Fruit fly (Drosophila melanogaster) whole organism, embryonic: ENCODE measurements around the gene CG16779.

Experiments
- Awh ChIP-seq: fragments of 200-800 bp; sonication (Bioruptor generic); IDR thresholded peaks from 2 replicates; pipeline ENCODE4, ENCODE4 v1.3.6; 2022; ENCODE audit warnings: missing biosample characterization, missing genetic modification characterization
- CG11247 ChIP-seq: fragments of 200-800 bp; sonication (Bioruptor generic); IDR thresholded peaks from 2 replicates; pipeline ENCODE4 v1.3.6; 2022; ENCODE audit warnings: missing biosample characterization, missing genetic modification characterization
- CG11504 ChIP-seq: fragments of 200-800 bp; sonication (Bioruptor generic); optimal IDR thresholded peaks from 3 replicates; lab custom pipeline; 2019; ENCODE audit warnings: missing biosample characterization, mild to moderate bottlenecking, missing genetic modification characterization, moderate library complexity
- CG12236 ChIP-seq: fragments of 200-800 bp; sonication (Bioruptor generic); optimal IDR thresholded peaks from 2 replicates; lab custom pipeline; 2016; ENCODE audit warnings: missing biosample characterization, missing genetic modification characterization
- CG13123 ChIP-seq: fragments of 200-800 bp; sonication (Bioruptor generic); optimal IDR thresholded peaks from 2 replicates; lab custom pipeline; 2016; ENCODE audit warnings: missing biosample characterization, missing genetic modification characterization
- CG13624 ChIP-seq: fragments of 200-800 bp; sonication (Bioruptor generic); optimal IDR thresholded peaks from 2 replicates; lab custom pipeline; 2016; ENCODE audit warnings: missing biosample characterization, missing genetic modification characterization
- CG13894 ChIP-seq: fragments of 200-800 bp; sonication (Bioruptor generic); optimal IDR thresholded peaks from 3 replicates; lab custom pipeline; 2018; ENCODE audit warnings: missing biosample characterization, mild to moderate bottlenecking, missing genetic modification characterization, moderate library complexity
- CG17361 ChIP-seq: fragments of 200-800 bp; sonication (Bioruptor generic); IDR thresholded peaks from 3 replicates; pipeline ENCODE4 v1.3.6; 2022; ENCODE audit warnings: missing biosample characterization, missing genetic modification characterization
- CG30431 ChIP-seq: fragments of 200-800 bp; sonication (Bioruptor generic); optimal IDR thresholded peaks from 2 replicates; lab custom pipeline; 2017; ENCODE audit warnings: missing biosample characterization, missing genetic modification characterization
- CG42726 ChIP-seq: fragments of 200-800 bp; sonication (Bioruptor generic); IDR thresholded peaks from 2 replicates; pipeline ENCODE4 v1.3.6; 2022; ENCODE audit warnings: missing biosample characterization, missing genetic modification characterization; ENCODE audit not compliant: partially characterized antibody
- CG4707 ChIP-seq: fragments of 200-800 bp; sonication (Bioruptor generic); optimal IDR thresholded peaks from 2 replicates; lab custom pipeline; 2018; ENCODE audit warnings: missing biosample characterization, mild to moderate bottlenecking, missing genetic modification characterization, moderate library complexity
- CG4820 ChIP-seq: fragments of 200-800 bp; sonication (Bioruptor generic); optimal IDR thresholded peaks from 3 replicates; lab custom pipeline; 2016; ENCODE audit warnings: missing biosample characterization, missing genetic modification characterization
- CG5245 ChIP-seq: fragments of 200-800 bp; sonication (Bioruptor generic); optimal IDR thresholded peaks from 3 replicates; lab custom pipeline; 2016; ENCODE audit warnings: missing biosample characterization, missing genetic modification characterization
- CG7963 ChIP-seq: fragments of 200-800 bp; sonication (Bioruptor generic); IDR thresholded peaks from 3 replicates; pipeline ENCODE4 v1.3.6; 2022; ENCODE audit warnings: missing biosample characterization, missing genetic modification characterization; ENCODE audit not compliant: partially characterized antibody
- CG7987 ChIP-seq: fragments of 200-800 bp; sonication (Bioruptor generic); optimal IDR thresholded peaks from 2 replicates; lab custom pipeline; 2018; ENCODE audit warnings: missing biosample characterization, mild to moderate bottlenecking, missing genetic modification characterization, moderate library complexity
- CG8089 ChIP-seq: fragments of 200-800 bp; sonication (Bioruptor generic); optimal IDR thresholded peaks from 3 replicates; lab custom pipeline; 2016; ENCODE audit warnings: missing biosample characterization, missing genetic modification characterization
- CG9727 ChIP-seq: fragments of 200-800 bp; sonication (Bioruptor generic); optimal IDR thresholded peaks from 3 replicates; lab custom pipeline; 2017; ENCODE audit warnings: missing biosample characterization, mild to moderate bottlenecking, missing genetic modification characterization
- Deaf1 ChIP-seq: fragments of 200-800 bp; optimal IDR thresholded peaks from 3 replicates; lab custom pipeline; 2019; ENCODE audit warnings: missing biosample characterization, mild to moderate bottlenecking, missing genetic modification characterization, moderate library complexity
- Dfd ChIP-seq, 2 experiments: fragments of >200 bp; optimal IDR thresholded peaks; 2 replicates each; lab custom pipeline; 2017; ENCODE audit warnings: missing biosample characterization in 2 of 2, missing genetic modification characterization in 2 of 2
- GATAe ChIP-seq: fragments of 200-800 bp; sonication (Bioruptor generic); conservative IDR thresholded peaks from 2 replicates; pipeline ENCODE4 v1.3.6; 2022; ENCODE audit warnings: missing biosample characterization, missing genetic modification characterization
- HmgZ ChIP-seq: fragments of 200-800 bp; sonication (Bioruptor generic); optimal IDR thresholded peaks from 2 replicates; lab custom pipeline; 2018; ENCODE audit warnings: missing biosample characterization, mild to moderate bottlenecking, missing genetic modification characterization
- Lpt ChIP-seq: fragments of >200 bp; optimal IDR thresholded peaks from 2 replicates; lab custom pipeline; 2018; ENCODE audit warnings: missing biosample characterization, missing genetic modification characterization
- Med ChIP-seq: fragments of 200-800 bp; sonication (Bioruptor generic); peaks from one replicate; lab custom pipeline; 2016; ENCODE audit warnings: missing biosample characterization, missing genetic modification characterization, mild to moderate bottlenecking, inconsistent platforms, moderate library complexity
- Oaz ChIP-seq: fragments of 200-800 bp; sonication (Bioruptor generic); IDR thresholded peaks from 2 replicates; pipeline ENCODE4 v1.3.6; 2022; ENCODE audit warnings: missing biosample characterization, missing genetic modification characterization
- Pdp1 ChIP-seq, 2 experiments: fragments of 200-800 bp; sonication (Bioruptor generic); optimal IDR thresholded peaks; 3 replicates each; lab custom pipeline; 2016; ENCODE audit warnings: missing biosample characterization in 2 of 2, missing genetic modification characterization in 2 of 2, mild to moderate bottlenecking in 1 of 2, moderate library complexity in 1 of 2
- Poxn ChIP-seq: fragments of 200-800 bp; sonication (Bioruptor generic); IDR thresholded peaks from 2 replicates; pipeline ENCODE4 v1.3.6; 2022; ENCODE audit warnings: missing biosample characterization, missing genetic modification characterization
- Sry-δ ChIP-seq: fragments of 200-800 bp; sonication (Bioruptor generic); optimal IDR thresholded peaks from 2 replicates; lab custom pipeline; 2016; ENCODE audit warnings: missing biosample characterization, missing genetic modification characterization
- Vsx1 ChIP-seq: fragments of 200-800 bp; sonication (Bioruptor generic); optimal IDR thresholded peaks from 2 replicates; lab custom pipeline; 2017; ENCODE audit warnings: missing biosample characterization, mild to moderate bottlenecking, missing genetic modification characterization, missing genetic modification reagents
- ab ChIP-seq: fragments of 200-800 bp; sonication (Bioruptor generic); optimal IDR thresholded peaks from 2 replicates; lab custom pipeline; 2016; ENCODE audit warnings: missing biosample characterization, missing genetic modification characterization
- ac ChIP-seq: fragments of 200-800 bp; sonication (Bioruptor generic); optimal IDR thresholded peaks from 3 replicates; lab custom pipeline; 2017; ENCODE audit warnings: missing biosample characterization, mild to moderate bottlenecking, missing genetic modification characterization
- ap ChIP-seq: fragments of 200-800 bp; sonication (Bioruptor generic); IDR thresholded peaks from 2 replicates; pipeline ENCODE4 v1.3.6; 2022; ENCODE audit warnings: missing biosample characterization, missing genetic modification characterization
- ato ChIP-seq: fragments of 200-800 bp; sonication (Bioruptor generic); IDR thresholded peaks from 2 replicates; pipeline ENCODE4 v1.3.6; 2022; ENCODE audit warnings: missing biosample characterization, missing genetic modification characterization; ENCODE audit not compliant: partially characterized antibody
- cg ChIP-seq: fragments of 200-800 bp; sonication (Bioruptor generic); optimal IDR thresholded peaks from 3 replicates; lab custom pipeline; 2019; ENCODE audit warnings: missing biosample characterization, mild to moderate bottlenecking, missing genetic modification characterization, moderate library complexity
- chinmo ChIP-seq: fragments of 200-800 bp; sonication (Bioruptor generic); IDR thresholded peaks from 4 replicates; pipeline ENCODE4 v1.3.6; 2022; ENCODE audit warnings: missing biosample characterization, missing genetic modification characterization; ENCODE audit not compliant: partially characterized antibody
- croc ChIP-seq: fragments of 200-800 bp; sonication (Bioruptor generic); conservative IDR thresholded peaks from 3 replicates; pipeline ENCODE4 v1.3.6; 2022; ENCODE audit warnings: missing biosample characterization, missing genetic modification characterization
- da ChIP-seq: fragments of 200-800 bp; sonication (Bioruptor generic); optimal IDR thresholded peaks from 2 replicates; lab custom pipeline; 2016; ENCODE audit warnings: missing biosample characterization, missing genetic modification characterization
- dimm ChIP-seq: fragments of 200-800 bp; sonication (Bioruptor generic); IDR thresholded peaks from 2 replicates; pipeline ENCODE4 v1.3.6; 2022; ENCODE audit warnings: missing biosample characterization, missing genetic modification characterization
- dysf ChIP-seq: fragments of 200-800 bp; sonication (Bioruptor generic); IDR thresholded peaks from 3 replicates; pipeline ENCODE4 v1.3.6; 2022; ENCODE audit warnings: missing biosample characterization, missing genetic modification characterization
- fd64A ChIP-seq: fragments of 200-800 bp; sonication (Bioruptor generic); optimal IDR thresholded peaks from 3 replicates; lab custom pipeline; 2018; ENCODE audit warnings: missing biosample characterization, mild to moderate bottlenecking, missing genetic modification characterization
- fu2 ChIP-seq: fragments of 200-800 bp; sonication (Bioruptor generic); optimal IDR thresholded peaks from 2 replicates; lab custom pipeline; 2016; ENCODE audit warnings: missing biosample characterization, missing genetic modification characterization
- gfzf ChIP-seq: fragments of 200-800 bp; sonication (Bioruptor generic); optimal IDR thresholded peaks from 2 replicates; lab custom pipeline; 2016; ENCODE audit warnings: missing biosample characterization, mild to moderate bottlenecking, missing genetic modification characterization, moderate library complexity
- hth ChIP-seq: fragments of >200 bp; optimal IDR thresholded peaks from 2 replicates; lab custom pipeline; 2017; ENCODE audit warnings: inconsistent platforms
- psq ChIP-seq: fragments of 200-800 bp; sonication (Bioruptor generic); optimal IDR thresholded peaks from 2 replicates; lab custom pipeline; 2017; ENCODE audit warnings: missing biosample characterization, missing genetic modification characterization
- slou ChIP-seq: fragments of 200-800 bp; sonication (Bioruptor generic); optimal IDR thresholded peaks from 3 replicates; lab custom pipeline; 2016; ENCODE audit warnings: missing biosample characterization, missing genetic modification characterization
- slp2 ChIP-seq: fragments of 200-800 bp; sonication (Bioruptor generic); optimal IDR thresholded peaks from 2 replicates; lab custom pipeline; 2016; ENCODE audit warnings: missing biosample characterization, missing genetic modification characterization
- ssp ChIP-seq: fragments of 200-800 bp; sonication (Bioruptor generic); IDR thresholded peaks from 2 replicates; pipeline ENCODE4 v1.3.6; 2022; ENCODE audit warnings: missing biosample characterization, missing genetic modification characterization
- tna ChIP-seq: fragments of 200-800 bp; sonication (Bioruptor generic); IDR thresholded peaks from 2 replicates; pipeline ENCODE4 v1.3.6; 2022; ENCODE audit warnings: missing biosample characterization, missing genetic modification characterization; ENCODE audit not compliant: partially characterized antibody
- trh ChIP-seq: fragments of 200-800 bp; sonication (Bioruptor generic); optimal IDR thresholded peaks from 2 replicates; lab custom pipeline; 2016; ENCODE audit warnings: missing biosample characterization, missing genetic modification characterization
- vnd ChIP-seq: fragments of 200-800 bp; sonication (Bioruptor generic); IDR thresholded peaks from 3 replicates; pipeline ENCODE4 v1.3.6; 2022; ENCODE audit warnings: missing biosample characterization, missing genetic modification characterization; ENCODE audit not compliant: partially characterized antibody
- zf30C ChIP-seq: fragments of 200-800 bp; sonication (Bioruptor generic); optimal IDR thresholded peaks from 3 replicates; lab custom pipeline; 2018; ENCODE audit warnings: missing biosample characterization, mild to moderate bottlenecking, missing genetic modification characterization
- zfh2 ChIP-seq: fragments of 200-800 bp; sonication (Bioruptor generic); optimal IDR thresholded peaks from 2 replicates; lab custom pipeline; 2016; ENCODE audit warnings: missing biosample characterization, missing genetic modification characterization

The CG16779 gene

DNA sequence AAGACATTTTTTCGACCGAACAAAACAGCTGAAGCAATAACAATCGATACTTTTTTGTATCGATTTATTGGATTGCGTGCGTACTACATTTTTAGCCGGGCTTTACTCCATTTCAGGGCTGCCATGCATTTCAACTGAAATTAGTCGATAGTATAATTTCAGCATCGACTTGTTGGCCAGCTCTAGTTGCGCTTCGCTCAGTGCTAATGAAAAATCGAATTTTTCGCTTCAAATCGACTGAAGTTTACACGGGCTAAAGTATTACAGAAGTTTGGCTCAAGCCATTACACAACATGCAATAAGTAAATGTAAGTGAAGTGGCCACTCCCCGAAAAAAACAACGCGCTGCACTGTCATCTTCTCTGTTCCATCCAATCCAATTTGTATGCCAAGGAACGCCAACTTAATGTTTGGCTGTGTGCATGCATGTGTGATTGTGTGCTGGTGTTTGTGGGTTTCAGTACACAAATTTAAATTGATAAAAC is 22.4 kb upstream of the CG16779 start, which contains the start of the genes mRpL47, CG8176 and Kdm3:
Gene mRpL47, minus strand, starts transcription at position 49 of the 485 bp plus-strand sequence.
Gene CG8176, plus strand, starts transcription at position 148 of the 485 bp plus-strand sequence.
Gene Kdm3, plus strand, starts transcription at position 148 of the 485 bp plus-strand sequence.
- TF ChIP-seq ap (no peak), CG12236 (GFP tag; lab: Kevin White, UChicago) (no peak), CG5245 (GFP tag; lab: Kevin White, UChicago) (peak; percentile 37), HmgZ (tag; lab: Kevin White, UChicago) (peak; percentile 95), Oaz (GFP tag; lab: Robert Waterston, UW) (no peak), CG11504 (tag; lab: Kevin White, UChicago) (no peak), ssp (GFP tag; lab: Robert Waterston, UW) (no peak), trh (GFP tag; lab: Kevin White, UChicago) (no peak), Vsx1 (GFP tag; lab: Kevin White, UChicago) (no peak), dysf (GFP tag; lab: Robert Waterston, UW) (no peak), CG42726 (GFP tag; lab: Robert Waterston, UW) (no peak), gfzf (GFP tag; lab: Kevin White, UChicago) (peak; percentile 67), Med (GFP tag; lab: Kevin White, UChicago) (peak; percentile 98), psq (GFP tag; lab: Kevin White, UChicago) (peak; percentile 28), CG7987 (GFP tag; lab: Kevin White, UChicago) (peak; percentile 76), fu2 (GFP tag; lab: Kevin White, UChicago) (peak; percentile 69), fd64A (no peak), CG4707 (GFP tag; lab: Kevin White, UChicago) (no peak), zf30C (GFP tag; lab: Kevin White, UChicago) (no peak), Deaf1 (tag; lab: Kevin White, UChicago) (peak; percentile 40), CG7963 (GFP tag; lab: Robert Waterston, UW) (no peak), Poxn (GFP tag; lab: Robert Waterston, UW) (no peak), ato (GFP tag; lab: Robert Waterston, UW) (no peak), Sry-δ (peak; percentile 100), croc (GFP tag; lab: Robert Waterston, UW) (no peak), tna (no peak), GATAe (GFP tag; lab: Robert Waterston, UW) (no peak), slou (GFP tag; lab: Kevin White, UChicago) (peak; percentile 79), CG11247 (GFP tag; lab: Robert Waterston, UW) (no peak), cg (peak; percentile 96), CG13894 (tag; lab: Kevin White, UChicago) (no peak), Pdp1 (GFP tag; optimal IDR thresholded peaks at IDR 0.05; lab: Kevin White, UChicago) (peak; percentile 64 to 97), CG4820 (peak; percentile 45), CG17361 (GFP tag; lab: Robert Waterston, UW) (no peak), vnd (GFP tag; lab: Robert Waterston, UW) (no peak), CG9727 (peak; percentile 28), hth (lab: Kevin White, UChicago) (no peak), zfh2 (GFP tag; lab: Kevin White, UChicago) (peak; percentile 91), CG13624 (GFP tag; lab: Kevin White, UChicago) (peak; percentile 77), chinmo (GFP tag; lab: Robert Waterston, UW) (no peak), Awh (GFP tag; lab: Robert Waterston, UW) (no peak), Dfd (GFP tag; optimal IDR thresholded peaks at IDR 0.05; lab: Kevin White, UChicago) (no peak), dimm (GFP tag; lab: Robert Waterston, UW) (no peak), ab (GFP tag; lab: Kevin White, UChicago) (peak; percentile 29), Lpt (GFP tag; lab: Kevin White, UChicago) (no peak), CG8089 (GFP tag; lab: Kevin White, UChicago) (peak; percentile 37), da (GFP tag; lab: Kevin White, UChicago) (peak; percentile 16), CG30431 (peak; percentile 19), slp2 (GFP tag; lab: Kevin White, UChicago) (peak; percentile 58), ac (GFP tag; lab: Kevin White, UChicago) (no peak), CG13123 (GFP tag; lab: Kevin White, UChicago) (peak; percentile 71)
